Worm (Caenorhabditis elegans) whole organism, L4 larva: ENCODE measurements around the gene fbxb-118.

Experiments
- ama-1 ChIP-seq: fragments of 150-350 bp; optimal IDR thresholded peaks from 2 replicates; lab custom pipeline; 2014; ENCODE audit warnings: inconsistent platforms, mixed read lengths
- egl-27 ChIP-seq: sonication (generic microtip); optimal IDR thresholded peaks from 3 replicates; lab custom pipeline; 2017; ENCODE audit warnings: missing biosample characterization, missing genetic modification reagents, missing genetic modification characterization
- mxl-3 ChIP-seq: fragments of 200-800 bp; sonication (Bioruptor generic); optimal IDR thresholded peaks from 2 replicates; lab custom pipeline; 2018; ENCODE audit warnings: mild to moderate bottlenecking, missing genetic modification characterization, missing compliant biosample characterization
- nhr-11 ChIP-seq: fragments of 150-350 bp; optimal IDR thresholded peaks from 2 replicates; lab custom pipeline; 2014; ENCODE audit warnings: missing biosample characterization, missing genetic modification characterization
- nhr-28 ChIP-seq: fragments of 150-350 bp; optimal IDR thresholded peaks from 2 replicates; lab custom pipeline; 2014; ENCODE audit warnings: missing biosample characterization, missing genetic modification characterization
- nhr-48 ChIP-seq: sonication (generic microtip); optimal IDR thresholded peaks from 2 replicates; lab custom pipeline; 2016; ENCODE audit warnings: mild to moderate bottlenecking, missing genetic modification characterization, missing compliant biosample characterization
- nhr-76 ChIP-seq: fragments of 150-350 bp; optimal IDR thresholded peaks from 2 replicates; lab custom pipeline; 2014; ENCODE audit warnings: missing biosample characterization, missing genetic modification characterization
- snpc-1.2 ChIP-seq: fragments of 200-800 bp; sonication (Bioruptor generic); IDR thresholded peaks from 2 replicates; pipeline ENCODE4 v1.3.6; 2022; ENCODE audit warnings: missing genetic modification reagents, missing genetic modification characterization, missing compliant biosample characterization
- zag-1 ChIP-seq: fragments of 150-350 bp; optimal IDR thresholded peaks from 2 replicates; lab custom pipeline; 2014; ENCODE audit warnings: missing biosample characterization, missing genetic modification characterization

DNA sequence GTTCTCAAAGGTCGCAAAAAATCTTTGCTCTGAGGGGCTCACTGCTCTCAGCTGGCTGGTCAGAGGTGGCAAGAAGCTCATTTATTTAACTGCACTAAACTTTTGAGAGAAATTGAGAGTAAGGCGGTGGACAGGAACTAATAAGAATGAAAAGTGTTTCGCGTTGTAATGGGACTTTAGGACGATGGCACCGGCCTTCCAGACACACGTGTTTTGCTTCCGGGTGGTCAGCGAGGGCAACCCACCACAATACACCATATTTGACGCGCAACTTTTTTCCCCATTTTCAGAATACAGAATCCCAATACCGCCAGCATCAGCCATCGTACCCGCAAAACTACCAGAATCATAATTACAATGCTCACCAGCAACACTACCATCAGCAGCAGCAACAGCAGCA is 23.8 kb downstream of the fbxb-118 start:
- TF ChIP-seq nhr-28 (tag; lab: Kevin White, UChicago) = no peak
- TF ChIP-seq egl-27 (tag; lab: Kevin White, UChicago) = no peak
- no peak for TF ChIP-seq nhr-76 (tag; lab: Kevin White, UChicago)
- TF ChIP-seq ama-1 (lab: Kevin White, UChicago) = no peak
- TF ChIP-seq zag-1 (tag; lab: Kevin White, UChicago) = no peak
- no peak for TF ChIP-seq nhr-11 (tag; lab: Kevin White, UChicago)
- TF ChIP-seq mxl-3 (GFP tag; lab: Kevin White, UChicago) = no peak
- TF ChIP-seq nhr-48 (tag; lab: Kevin White, UChicago) = no peak
- TF ChIP-seq snpc-1.2 (GFP tag; lab: Robert Waterston, UW) = no peak
